Worm (Caenorhabditis elegans): ENCODE results near the gene B0334.4.

ce11 chrII:11526954-11527353 lies 31.5 kb downstream of the B0334.4 start, which contains the start of gene age-1:
- no peak for TF ChIP-seq lsy-2 (tag; optimal IDR thresholded peaks at IDR 0.05)
- no peak for TF ChIP-seq zag-1 (tag; optimal IDR thresholded peaks at IDR 0.05)

Data from whole organism, L1 larva.